Worm (Caenorhabditis elegans): ENCODE results near the gene M163.5.
"Not testable (repeated sequence)": the region's sequence is repeated elsewhere in the genome, so short reads cannot be mapped to it uniquely, and the experiment has no call there.

DNA sequence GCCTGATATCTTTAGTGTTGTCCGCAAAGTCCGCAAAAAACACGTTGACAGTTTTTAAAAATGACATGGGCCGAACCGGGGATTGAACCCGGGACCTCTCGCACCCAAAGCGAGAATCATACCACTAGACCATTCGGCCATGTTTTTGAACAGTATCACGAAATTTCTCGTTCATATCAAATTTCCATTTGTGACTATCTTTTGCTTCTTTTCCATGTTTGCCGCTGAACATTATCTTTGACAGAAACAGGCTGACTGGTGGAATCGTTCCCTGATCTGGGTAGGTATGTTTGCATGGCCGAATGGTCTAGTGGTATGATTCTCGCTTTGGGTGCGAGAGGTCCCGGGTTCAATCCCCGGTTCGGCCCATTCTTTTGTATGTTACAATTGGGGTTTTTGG, 36.0 kb upstream of the M163.5 start:
- not testable (repeated sequence) for TF ChIP-seq mdl-1 (tag; optimal IDR thresholded peaks at IDR 0.05); ces-1 (GFP tag; optimal IDR thresholded peaks at IDR 0.05); aly-2 (tag; optimal IDR thresholded peaks at IDR 0.05); madf-5 (GFP tag; IDR thresholded peaks at IDR 0.05); nhr-77 (tag; optimal IDR thresholded peaks at IDR 0.05); snpc-4 (tag; optimal IDR thresholded peaks at IDR 0.05); ztf-11 (tag; optimal IDR thresholded peaks at IDR 0.05)
- TF ChIP-seq T20F7.1 (GFP tag; optimal IDR thresholded peaks at IDR 0.05): peak; percentile 9
